ENCODE assay signal across 2 fruit fly cellular contexts in the genomic region with DNA sequence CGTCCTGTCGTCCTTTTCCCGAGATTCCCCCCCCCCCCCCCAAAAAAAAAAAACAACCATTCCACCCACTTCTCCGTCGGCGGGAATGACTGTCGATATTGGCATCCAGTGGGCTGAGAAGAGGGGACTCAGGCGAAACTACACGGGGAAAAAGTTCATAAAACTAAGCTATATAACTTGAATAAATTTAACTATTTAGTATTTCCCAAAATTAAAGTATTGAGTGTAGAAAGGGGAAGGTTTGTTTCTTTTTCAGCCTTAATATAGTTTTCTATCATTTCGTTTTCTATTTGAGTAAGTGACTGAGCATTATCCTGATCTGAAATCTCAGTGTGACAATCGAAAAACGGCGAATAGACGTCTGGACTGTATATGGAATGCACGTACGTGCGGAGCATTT.
A peak's percentile ranks its signal among the peaks of the same experiment; 100 is the strongest.
TF ChIP-seq lines count a peak whose summit lies in the region.

No protein-coding gene starts in this region.

- TF ChIP-seq CTCF in whole organism, embryonic (GFP tag; optimal IDR thresholded peaks at IDR 0.05; lab: Kevin White, UChicago), result no peak

TF ChIP-seq in whole organism, embryonic, 481 proteins besides CTCF, POLR2A, EP300 and RAD21:
- peak; percentile 40 for TF ChIP-seq CG11504 (tag; optimal IDR thresholded peaks at IDR 0.05; lab: Kevin White, UChicago)
- TF ChIP-seq CG6272 (GFP tag; IDR thresholded peaks at IDR 0.05; lab: Robert Waterston, UW), result no peak
- TF ChIP-seq Blimp-1 (GFP tag; optimal IDR thresholded peaks at IDR 0.05; lab: Kevin White, UChicago), result peak; percentile 3
- TF ChIP-seq CG8281 (tag; optimal IDR thresholded peaks at IDR 0.05; lab: Kevin White, UChicago), result no peak
- TF ChIP-seq B-H2 (GFP tag; optimal IDR thresholded peaks at IDR 0.05; lab: Kevin White, UChicago), result no peak
- TF ChIP-seq row (GFP tag; IDR thresholded peaks at IDR 0.05; lab: Robert Waterston, UW), result peak; percentile 36; the same call in 1 of the 3 replicates
- no peak for TF ChIP-seq CG15479 (GFP tag; optimal IDR thresholded peaks at IDR 0.05; lab: Kevin White, UChicago)
- no peak for TF ChIP-seq sima (GFP tag; optimal IDR thresholded peaks at IDR 0.05; lab: Kevin White, UChicago)
- TF ChIP-seq CG2120 (GFP tag; optimal IDR thresholded peaks at IDR 0.05; lab: Kevin White, UChicago), result no peak
- no peak for TF ChIP-seq NC2α (GFP tag; optimal IDR thresholded peaks at IDR 0.05; lab: Kevin White, UChicago)
- TF ChIP-seq Hmr (GFP tag; optimal IDR thresholded peaks at IDR 0.05; lab: Kevin White, UChicago), result no peak
- TF ChIP-seq ranshi (GFP tag; IDR thresholded peaks at IDR 0.05; lab: Robert Waterston, UW), result no peak
- no peak for TF ChIP-seq Tbp (GFP tag; optimal IDR thresholded peaks at IDR 0.05; lab: Kevin White, UChicago)
- TF ChIP-seq hbn (GFP tag; IDR thresholded peaks at IDR 0.05; lab: Robert Waterston, UW; ENCODE audit: partially characterized antibody), result no peak
- TF ChIP-seq ci (GFP tag; IDR thresholded peaks at IDR 0.05; lab: Robert Waterston, UW), result 0 out of 3 replicates have a peak, but pooled peaks have one; percentile 11
- peak; percentile 37 for TF ChIP-seq gem (tag; optimal IDR thresholded peaks at IDR 0.05; lab: Kevin White, UChicago)
- TF ChIP-seq Nf-YB (GFP tag; optimal IDR thresholded peaks at IDR 0.05; lab: Kevin White, UChicago), result no peak
- no peak for TF ChIP-seq dati (GFP tag; IDR thresholded peaks at IDR 0.05; lab: Robert Waterston, UW)
- TF ChIP-seq CG2678 (tag; optimal IDR thresholded peaks at IDR 0.05; lab: Kevin White, UChicago), result peak; percentile 39
- TF ChIP-seq Ets65A (GFP tag; lab: Kevin White, UChicago), result peak; percentile 54
- peak; percentile 8 for TF ChIP-seq CG17359 (tag; optimal IDR thresholded peaks at IDR 0.05; lab: Kevin White, UChicago)
- no peak for TF ChIP-seq CG12155 (GFP tag; optimal IDR thresholded peaks at IDR 0.05; lab: Kevin White, UChicago)
- TF ChIP-seq disco-r (GFP tag; optimal IDR thresholded peaks at IDR 0.05; lab: Kevin White, UChicago), result no peak
- peak; percentile 13 for TF ChIP-seq lab (GFP tag; optimal IDR thresholded peaks at IDR 0.05; lab: Kevin White, UChicago)
- TF ChIP-seq CG10654 (GFP tag; optimal IDR thresholded peaks at IDR 0.05; lab: Kevin White, UChicago), result no peak
- TF ChIP-seq CG10321 (GFP tag; IDR thresholded peaks at IDR 0.05; lab: Robert Waterston, UW), result no peak
- TF ChIP-seq CG15269 (tag; optimal IDR thresholded peaks at IDR 0.05; lab: Kevin White, UChicago), result no peak
- peak; percentile 22 for TF ChIP-seq CG7839 (tag; optimal IDR thresholded peaks at IDR 0.05; lab: Kevin White, UChicago)
- peak; percentile 35 for TF ChIP-seq dmrt99B (tag; optimal IDR thresholded peaks at IDR 0.05; lab: Kevin White, UChicago)
- TF ChIP-seq grau (tag; optimal IDR thresholded peaks at IDR 0.05; lab: Kevin White, UChicago), result peak; percentile 2
- peak; percentile 21 for TF ChIP-seq CG2712 (tag; optimal IDR thresholded peaks at IDR 0.05; lab: Kevin White, UChicago)
- TF ChIP-seq Hr51 (GFP tag; optimal IDR thresholded peaks at IDR 0.05; lab: Kevin White, UChicago), result peak in 1 of 2 experiments; percentile 13
- TF ChIP-seq unpg (GFP tag; optimal IDR thresholded peaks at IDR 0.05; lab: Kevin White, UChicago), result peak; percentile 14
- no peak for TF ChIP-seq danr (GFP tag; IDR thresholded peaks at IDR 0.05; lab: Robert Waterston, UW)
- no peak for TF ChIP-seq CG7963 (GFP tag; IDR thresholded peaks at IDR 0.05; lab: Robert Waterston, UW; ENCODE audit: partially characterized antibody)
- no peak for TF ChIP-seq Ssrp (tag; optimal IDR thresholded peaks at IDR 0.05; lab: Kevin White, UChicago)
- TF ChIP-seq Med (GFP tag; lab: Kevin White, UChicago), result no peak
- no peak for TF ChIP-seq CG18262 (tag; optimal IDR thresholded peaks at IDR 0.05; lab: Kevin White, UChicago)
- TF ChIP-seq CG18599 (GFP tag; optimal IDR thresholded peaks at IDR 0.05; lab: Kevin White, UChicago), result peak; percentile 53
- TF ChIP-seq Dll (GFP tag; IDR thresholded peaks at IDR 0.05; lab: Robert Waterston, UW; ENCODE audit: partially characterized antibody), result no peak
- no peak for TF ChIP-seq C15 (GFP tag; IDR thresholded peaks at IDR 0.05; lab: Robert Waterston, UW)
- peak; percentile 21 for TF ChIP-seq Fer1 (GFP tag; optimal IDR thresholded peaks at IDR 0.05; lab: Kevin White, UChicago)
- peak; percentile 18 for TF ChIP-seq CG7556 (GFP tag; optimal IDR thresholded peaks at IDR 0.05; lab: Kevin White, UChicago)
TF ChIP-seq in whole organism, embryonic: peak in this region for 18.

TF ChIP-seq in whole organism, prepupa, 60 proteins besides CTCF, POLR2A, EP300 and RAD21:
- TF ChIP-seq CG8632 (GFP tag; optimal IDR thresholded peaks at IDR 0.05; lab: Kevin White, UChicago), result no peak
- peak; percentile 14 for TF ChIP-seq Eip78C (GFP tag; lab: Kevin White, UChicago)
- peak; percentile 47 for TF ChIP-seq svp (GFP tag; lab: Kevin White, UChicago)
- TF ChIP-seq CG6163 (GFP tag; IDR thresholded peaks at IDR 0.05; lab: Robert Waterston, UW), result no peak
